Worm (Caenorhabditis elegans) whole organism, L1 larva: ENCODE measurements around the gene unc-80.

Experiments
- Y116A8C.19 ChIP-seq: sonication (generic microtip); optimal IDR thresholded peaks from 2 replicates; lab custom pipeline; 2016; ENCODE audit warnings: missing compliant biosample characterization, missing genetic modification characterization, borderline replicate concordance
- aly-2 ChIP-seq: fragments of 150-350 bp; optimal IDR thresholded peaks from 2 replicates; lab custom pipeline; 2014; ENCODE audit warnings: missing biosample characterization, missing genetic modification characterization
- blmp-1 ChIP-seq: fragments of 150-350 bp; optimal IDR thresholded peaks from 2 replicates; lab custom pipeline; 2014; ENCODE audit warnings: missing biosample characterization, missing genetic modification characterization
- ceh-82 ChIP-seq, 3 experiments: fragments of 150-350 bp in 1 of 3; sonication (generic microtip) in 2 of 3; optimal IDR thresholded peaks; 2 replicates each; lab custom pipeline; 2014 to 2017; ENCODE audit warnings: missing biosample characterization in 3 of 3, missing genetic modification characterization in 3 of 3
- ces-1 ChIP-seq: fragments of 150-350 bp; optimal IDR thresholded peaks from 2 replicates; lab custom pipeline; 2014; ENCODE audit warnings: missing biosample characterization, missing genetic modification reagents, missing genetic modification characterization
- dpl-1 ChIP-seq, 3 experiments: fragments of 150-350 bp in 2 of 3; sonication (generic microtip) in 1 of 3; optimal IDR thresholded peaks; 2 replicates each; lab custom pipeline; 2014 to 2017; ENCODE audit warnings: missing biosample characterization in 3 of 3, missing genetic modification characterization in 3 of 3, missing genetic modification reagents in 3 of 3
- efl-3 ChIP-seq: fragments of 200-800 bp; sonication (Bioruptor generic); optimal IDR thresholded peaks from 2 replicates; lab custom pipeline; 2018; ENCODE audit warnings: mild to moderate bottlenecking, missing genetic modification characterization, missing compliant biosample characterization
- egl-13 ChIP-seq: sonication (generic microtip); optimal IDR thresholded peaks from 2 replicates; lab custom pipeline; 2016; ENCODE audit warnings: missing genotype, missing genetic modification reagents, missing genetic modification characterization, missing compliant biosample characterization
- egl-27 ChIP-seq, 2 experiments: fragments of 150-350 bp in 1 of 2; sonication (generic microtip); optimal IDR thresholded peaks; 3 replicates each; lab custom pipeline; 2017 to 2018; ENCODE audit warnings: missing biosample characterization in 2 of 2, missing genetic modification characterization in 2 of 2, missing genetic modification reagents in 2 of 2
- elt-2 ChIP-seq: sonication (generic microtip); optimal IDR thresholded peaks from 2 replicates; lab custom pipeline; 2016; ENCODE audit warnings: missing genetic modification characterization, mild to moderate bottlenecking, inconsistent platforms, missing compliant biosample characterization, missing genetic modification reagents
- fkh-10 ChIP-seq: sonication (generic microtip); optimal IDR thresholded peaks from 2 replicates; lab custom pipeline; 2017; ENCODE audit warnings: missing biosample characterization, missing genetic modification reagents, missing genetic modification characterization
- fkh-8 ChIP-seq: sonication (generic microtip); optimal IDR thresholded peaks from 2 replicates; lab custom pipeline; 2016; ENCODE audit warnings: mild to moderate bottlenecking, missing genetic modification characterization, missing compliant biosample characterization
- fos-1 ChIP-seq: fragments of 150-350 bp; optimal IDR thresholded peaks from 2 replicates; lab custom pipeline; 2014; ENCODE audit warnings: missing biosample characterization, missing genetic modification characterization
- grh-1 ChIP-seq: fragments of 200-800 bp; sonication (Bioruptor generic); IDR thresholded peaks from 2 replicates; pipeline ENCODE4 v1.3.6; 2022; ENCODE audit warnings: missing genetic modification reagents, missing genetic modification characterization, missing compliant biosample characterization
- hlh-17 ChIP-seq: fragments of 200-800 bp; sonication (Bioruptor generic); optimal IDR thresholded peaks from 2 replicates; lab custom pipeline; 2018; ENCODE audit warnings: missing genetic modification characterization, mild to moderate bottlenecking, missing compliant biosample characterization, moderate library complexity, borderline replicate concordance
- hlh-4 ChIP-seq: sonication (generic microtip); optimal IDR thresholded peaks from 2 replicates; lab custom pipeline; 2016; ENCODE audit warnings: mild to moderate bottlenecking, missing genetic modification characterization, missing compliant biosample characterization
- irx-1 ChIP-seq: sonication (generic microtip); optimal IDR thresholded peaks from 2 replicates; lab custom pipeline; 2016; ENCODE audit warnings: missing genetic modification characterization, missing compliant biosample characterization
- lin-13 ChIP-seq: fragments of 150-350 bp; optimal IDR thresholded peaks from 2 replicates; lab custom pipeline; 2014; ENCODE audit warnings: missing biosample characterization, missing genetic modification reagents, missing genetic modification characterization
- lin-14 ChIP-seq: fragments of 200-800 bp; sonication (Bioruptor generic); optimal IDR thresholded peaks from 2 replicates; lab custom pipeline; 2018; ENCODE audit warnings: mild to moderate bottlenecking, missing genetic modification characterization, moderate library complexity, missing compliant biosample characterization
- lin-15B ChIP-seq: fragments of 150-350 bp; sonication (generic microtip); optimal IDR thresholded peaks from 3 replicates; lab custom pipeline; 2014; ENCODE audit warnings: missing biosample characterization, missing genetic modification characterization
- lin-35 ChIP-seq, 2 experiments: fragments of 150-350 bp; optimal IDR thresholded peaks; 2 replicates each; lab custom pipeline; 2014; ENCODE audit warnings: missing biosample characterization in 2 of 2, missing genetic modification characterization in 2 of 2, missing genetic modification reagents in 2 of 2
- lsy-2 ChIP-seq, 2 experiments: fragments of 150-350 bp; optimal IDR thresholded peaks; 2 replicates each; lab custom pipeline; 2014; ENCODE audit warnings: missing biosample characterization in 2 of 2, missing genetic modification characterization in 2 of 2
- mab-9 ChIP-seq: fragments of 200-800 bp; sonication (Bioruptor generic); IDR thresholded peaks from 2 replicates; pipeline ENCODE4 v1.3.6; 2022; ENCODE audit warnings: missing genetic modification reagents, missing genetic modification characterization, missing compliant biosample characterization
- mdl-1 ChIP-seq, 2 experiments: fragments of 150-350 bp; optimal IDR thresholded peaks; 2 replicates each; lab custom pipeline; 2014 to 2017; ENCODE audit warnings: missing biosample characterization in 2 of 2, missing genetic modification characterization in 2 of 2, inconsistent platforms in 1 of 2
- mep-1 ChIP-seq: fragments of 150-350 bp; optimal IDR thresholded peaks from 2 replicates; lab custom pipeline; 2014; ENCODE audit warnings: missing biosample characterization, missing genetic modification characterization
- nhr-11 ChIP-seq: fragments of 150-350 bp; optimal IDR thresholded peaks from 2 replicates; lab custom pipeline; 2014; ENCODE audit warnings: missing biosample characterization, missing genetic modification characterization
- nhr-12 ChIP-seq: sonication (generic microtip); optimal IDR thresholded peaks from 2 replicates; lab custom pipeline; 2017; ENCODE audit warnings: missing biosample characterization, missing genetic modification characterization
- nhr-19 ChIP-seq: fragments of 200-800 bp; sonication (Bioruptor generic); conservative IDR thresholded peaks from 2 replicates; pipeline ENCODE4 v1.3.6; 2022; ENCODE audit warnings: missing genetic modification characterization, missing compliant biosample characterization
- nhr-20 ChIP-seq: sonication (generic microtip); optimal IDR thresholded peaks from 2 replicates; lab custom pipeline; 2016; ENCODE audit warnings: mild to moderate bottlenecking, missing genetic modification characterization, missing compliant biosample characterization
- nhr-28 ChIP-seq: fragments of 150-350 bp; optimal IDR thresholded peaks from 2 replicates; lab custom pipeline; 2014; ENCODE audit warnings: missing biosample characterization, missing genetic modification characterization
- nhr-47 ChIP-seq: sonication (generic microtip); optimal IDR thresholded peaks from 2 replicates; lab custom pipeline; 2016; ENCODE audit warnings: mild to moderate bottlenecking, missing genetic modification characterization, moderate library complexity, missing compliant biosample characterization
- nhr-71 ChIP-seq: sonication (generic microtip); optimal IDR thresholded peaks from 2 replicates; lab custom pipeline; 2016; ENCODE audit warnings: mild to moderate bottlenecking, missing genetic modification characterization, moderate library complexity, missing compliant biosample characterization
- nhr-76 ChIP-seq: sonication (generic microtip); optimal IDR thresholded peaks from 2 replicates; lab custom pipeline; 2017; ENCODE audit warnings: missing biosample characterization, missing genetic modification characterization
- nhr-84 ChIP-seq: sonication (generic microtip); optimal IDR thresholded peaks from 2 replicates; lab custom pipeline; 2017; ENCODE audit warnings: missing biosample characterization, missing genetic modification characterization
- nhr-85 ChIP-seq: sonication (generic microtip); peaks from one replicate; lab custom pipeline; 2016; ENCODE audit warnings: missing genetic modification characterization, inconsistent platforms, missing compliant biosample characterization
- nhr-90 ChIP-seq: sonication (generic microtip); optimal IDR thresholded peaks from 2 replicates; lab custom pipeline; 2016; ENCODE audit warnings: mild to moderate bottlenecking, missing genetic modification characterization, missing compliant biosample characterization; ENCODE audit not compliant: poor library complexity
- pax-3 ChIP-seq: fragments of 200-800 bp; sonication (Bioruptor generic); optimal IDR thresholded peaks from 2 replicates; lab custom pipeline; 2018; ENCODE audit warnings: mild to moderate bottlenecking, missing genetic modification characterization, moderate library complexity, missing compliant biosample characterization
- pqm-1 ChIP-seq: sonication (generic microtip); optimal IDR thresholded peaks from 3 replicates; lab custom pipeline; 2017; ENCODE audit warnings: missing biosample characterization, missing genetic modification characterization
- rnt-1 ChIP-seq: sonication (generic microtip); optimal IDR thresholded peaks from 2 replicates; lab custom pipeline; 2016; ENCODE audit warnings: mild to moderate bottlenecking, missing genetic modification characterization, moderate library complexity, missing compliant biosample characterization
- skn-1 ChIP-seq: fragments of 150-350 bp; optimal IDR thresholded peaks from 2 replicates; lab custom pipeline; 2014; ENCODE audit warnings: missing biosample characterization, missing genetic modification characterization
- snpc-4 ChIP-seq: fragments of 150-350 bp; optimal IDR thresholded peaks from 2 replicates; lab custom pipeline; 2014; ENCODE audit warnings: missing biosample characterization, missing genetic modification characterization
- snu-23 ChIP-seq: sonication (generic microtip); optimal IDR thresholded peaks from 2 replicates; lab custom pipeline; 2016; ENCODE audit warnings: missing genetic modification characterization, missing compliant biosample characterization
- sox-4 ChIP-seq: sonication (generic microtip); optimal IDR thresholded peaks from 2 replicates; lab custom pipeline; 2016; ENCODE audit warnings: missing genetic modification characterization, missing compliant biosample characterization
- unc-130 ChIP-seq: fragments of 150-350 bp; optimal IDR thresholded peaks from 2 replicates; lab custom pipeline; 2017; ENCODE audit warnings: missing biosample characterization, missing genetic modification characterization, inconsistent platforms
- unc-62 ChIP-seq: fragments of 150-350 bp; optimal IDR thresholded peaks from 2 replicates; lab custom pipeline; 2014; ENCODE audit warnings: missing biosample characterization, missing genetic modification reagents, missing genetic modification characterization
- unc-86 ChIP-seq: sonication (generic microtip); optimal IDR thresholded peaks from 2 replicates; lab custom pipeline; 2016; ENCODE audit warnings: missing genetic modification characterization, missing compliant biosample characterization
- unc-98 ChIP-seq: fragments of 200-800 bp; sonication (Bioruptor generic); IDR thresholded peaks from 2 replicates; pipeline ENCODE4 v1.3.6; 2022; ENCODE audit warnings: missing genetic modification characterization, missing compliant biosample characterization
- xbp-1 ChIP-seq: sonication (generic microtip); optimal IDR thresholded peaks from 2 replicates; lab custom pipeline; 2016; ENCODE audit warnings: missing genetic modification characterization, missing compliant biosample characterization
- zip-4 ChIP-seq: fragments of 200-800 bp; sonication (Bioruptor generic); optimal IDR thresholded peaks from 2 replicates; lab custom pipeline; 2018; ENCODE audit warnings: mild to moderate bottlenecking, missing genetic modification characterization, moderate library complexity, missing compliant biosample characterization

Gene unc-80

ce11 chrV:20831867-20832266, 47.5 kb upstream of the unc-80 start:
- TF ChIP-seq mep-1 (tag; lab: Kevin White, UChicago) (no peak), lin-14 (GFP tag; lab: Kevin White, UChicago) (peak; percentile 21), hlh-17 (GFP tag; lab: Kevin White, UChicago) (no peak), snu-23 (peak; percentile 16), grh-1 (GFP tag; lab: Robert Waterston, UW) (no peak), unc-130 (tag; lab: Kevin White, UChicago) (no peak), ces-1 (GFP tag; lab: Kevin White, UChicago) (no peak), zip-4 (no peak), irx-1 (no peak), fkh-8 (tag; lab: Kevin White, UChicago) (no peak), mdl-1 (tag; optimal IDR thresholded peaks at IDR 0.05; lab: Kevin White, UChicago) (peak in 1 of 2 experiments; percentile 18), snpc-4 (tag; lab: Kevin White, UChicago) (no peak), lsy-2 (tag; optimal IDR thresholded peaks at IDR 0.05; lab: Kevin White, UChicago) (peak in 1 of 2 experiments; percentile 31), unc-86 (tag; lab: Kevin White, UChicago) (no peak), egl-27 (tag; optimal IDR thresholded peaks at IDR 0.05; lab: Kevin White, UChicago) (no peak), Y116A8C.19 (no peak), skn-1 (tag; lab: Kevin White, UChicago) (no peak), sox-4 (tag; lab: Kevin White, UChicago) (no peak), blmp-1 (tag; lab: Kevin White, UChicago) (peak; percentile 58), hlh-4 (tag; lab: Kevin White, UChicago) (no peak), lin-35 (GFP tag; optimal IDR thresholded peaks at IDR 0.05; lab: Kevin White, UChicago) (peak in 1 of 2 experiments; percentile 32), nhr-85 (peak; percentile 34), nhr-12 (tag; lab: Kevin White, UChicago) (no peak), lin-15B (tag; lab: Kevin White, UChicago) (no peak), nhr-11 (tag; lab: Kevin White, UChicago) (no peak), dpl-1 (GFP tag; optimal IDR thresholded peaks at IDR 0.05; lab: Kevin White, UChicago) (no peak), aly-2 (no peak), elt-2 (tag; lab: Kevin White, UChicago) (peak; percentile 40), xbp-1 (no peak), rnt-1 (no peak), nhr-28 (tag; lab: Kevin White, UChicago) (no peak), nhr-20 (peak; percentile 4), efl-3 (GFP tag; lab: Kevin White, UChicago) (no peak), nhr-84 (no peak)

ce11 chrV:20832554-20832963, 46.8 kb upstream of the unc-80 start:
- TF ChIP-seq mep-1 (tag; lab: Kevin White, UChicago) (peak; percentile 19), hlh-17 (GFP tag; lab: Kevin White, UChicago) (no peak), nhr-19 (GFP tag; lab: Robert Waterston, UW) (peak; percentile 16; the same call in 1 of the 2 replicates), grh-1 (GFP tag; lab: Robert Waterston, UW) (no peak), egl-27 (tag; optimal IDR thresholded peaks at IDR 0.05; lab: Kevin White, UChicago) (no peak), nhr-12 (tag; lab: Kevin White, UChicago) (no peak), dpl-1 (GFP tag; optimal IDR thresholded peaks at IDR 0.05; lab: Kevin White, UChicago) (peak in 1 of 3 experiments; percentile 42), skn-1 (tag; lab: Kevin White, UChicago) (no peak), aly-2 (no peak), nhr-85 (peak; percentile 63), ceh-82 (tag; optimal IDR thresholded peaks at IDR 0.05; lab: Kevin White, UChicago) (peak in 2 of 3 experiments; percentile 5 to 13), fos-1 (tag; lab: Kevin White, UChicago) (no peak), fkh-10 (GFP tag; lab: Kevin White, UChicago) (no peak), nhr-76 (no peak), unc-98 (GFP tag; lab: Robert Waterston, UW) (peak; percentile 74), elt-2 (tag; lab: Kevin White, UChicago) (no peak), unc-86 (tag; lab: Kevin White, UChicago) (no peak), snu-23 (peak; percentile 36), zip-4 (no peak), lin-15B (tag; lab: Kevin White, UChicago) (no peak), nhr-71 (tag; lab: Kevin White, UChicago) (peak; percentile 54), nhr-47 (tag; lab: Kevin White, UChicago) (peak; percentile 58), mab-9 (GFP tag; lab: Robert Waterston, UW) (no peak), pax-3 (tag; lab: Kevin White, UChicago) (peak; percentile 60), lin-13 (GFP tag; lab: Kevin White, UChicago) (no peak), nhr-90 (tag; lab: Kevin White, UChicago) (peak; percentile 32), mdl-1 (tag; optimal IDR thresholded peaks at IDR 0.05; lab: Kevin White, UChicago) (no peak), egl-13 (tag; lab: Kevin White, UChicago) (peak; percentile 4), blmp-1 (tag; lab: Kevin White, UChicago) (no peak), lin-14 (GFP tag; lab: Kevin White, UChicago) (peak; percentile 77), unc-62 (no peak), nhr-11 (tag; lab: Kevin White, UChicago) (no peak), efl-3 (GFP tag; lab: Kevin White, UChicago) (no peak), pqm-1 (tag; lab: Kevin White, UChicago) (no peak)
